Worm (Caenorhabditis elegans): ENCODE data around the gene R04A9.3.

Gene R04A9.3

DNA sequence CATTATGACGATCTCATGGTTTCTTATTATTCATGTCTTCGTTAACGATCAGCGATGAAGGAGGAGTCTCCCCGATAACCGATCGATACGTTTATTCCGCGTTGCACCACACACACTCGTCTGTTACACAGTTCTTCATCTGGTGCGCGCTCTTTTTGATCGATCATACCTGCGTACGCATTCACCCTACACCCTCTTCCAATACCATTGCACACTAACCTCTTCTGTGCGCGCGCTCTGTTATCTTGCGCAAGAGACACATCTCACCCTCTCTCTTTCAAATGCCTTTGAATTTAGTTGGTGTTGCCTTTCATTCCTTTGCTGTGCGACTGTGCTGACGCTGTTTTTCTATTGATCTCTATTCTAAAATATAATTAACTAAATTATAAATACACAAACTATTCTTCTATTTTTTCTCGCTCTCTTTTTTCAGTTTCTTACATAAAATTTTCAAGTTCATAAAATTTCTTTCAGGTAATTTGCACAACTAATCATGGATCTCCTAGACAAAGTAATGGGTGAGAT, 8.6 kb downstream of the R04A9.3 start, which contains the start of gene nrde-3:
nrde-3 (plus strand) TSS at position 475 of the 525 bp plus-strand sequence.
- TF ChIP-seq aptf-3 (GFP tag; IDR thresholded peaks at IDR 0.05) (no peak), nhr-27 (tag; optimal IDR thresholded peaks at IDR 0.05) (no peak), tbx-9 (tag; optimal IDR thresholded peaks at IDR 0.05; ENCODE audit: borderline replicate concordance) (no peak)

DNA sequence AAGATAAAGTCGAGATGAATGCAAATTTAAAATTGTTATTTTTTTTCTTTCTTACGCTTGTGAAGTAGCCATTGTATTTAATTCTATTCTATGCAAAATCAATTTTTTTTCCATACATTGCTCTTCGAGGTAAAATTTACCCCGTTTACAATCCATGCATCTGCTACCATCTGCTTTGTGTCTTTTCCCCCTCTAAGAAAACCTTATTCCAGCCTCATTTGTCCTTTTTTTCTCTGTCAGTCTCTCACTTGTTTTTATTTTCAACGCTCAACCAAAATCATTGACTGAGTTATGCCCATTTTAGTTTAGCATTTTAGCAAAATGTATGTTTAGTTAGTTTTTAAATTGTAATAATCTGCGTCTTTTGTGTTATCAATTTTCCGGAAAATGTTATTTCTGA, 10.5 kb downstream of the R04A9.3 start:
- TF ChIP-seq fkh-3 (tag; optimal IDR thresholded peaks at IDR 0.05) (no peak), hlh-12 (tag; optimal IDR thresholded peaks at IDR 0.05) (no peak), sptf-2 (GFP tag; optimal IDR thresholded peaks at IDR 0.05) (no peak), somi-1 (GFP tag; optimal IDR thresholded peaks at IDR 0.05) (no peak), aptf-2 (GFP tag; conservative IDR thresholded peaks at IDR 0.05) (no peak), ztf-28 (GFP tag; IDR thresholded peaks at IDR 0.05) (no peak), Y53F4B.3 (GFP tag; IDR thresholded peaks at IDR 0.05) (no peak)

DNA sequence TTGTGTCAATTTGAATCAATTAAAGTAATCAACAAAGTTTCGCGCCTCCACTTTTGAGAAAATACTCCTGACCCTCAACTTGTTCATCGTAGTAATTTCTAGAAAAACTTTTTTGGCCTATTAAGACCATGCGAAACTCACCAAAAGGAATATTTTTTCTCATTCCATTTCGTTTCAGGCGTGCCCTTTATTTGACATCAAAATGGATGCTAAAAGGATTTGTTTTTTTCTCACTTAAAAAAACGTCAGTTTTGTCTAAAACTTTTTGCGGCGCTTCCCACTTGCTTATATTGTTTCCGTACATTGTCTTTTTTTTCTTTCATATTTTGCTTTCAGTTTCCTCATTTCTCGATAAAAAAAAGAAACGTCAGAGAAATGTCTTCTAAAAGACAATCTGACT, 19.9 kb downstream of the R04A9.3 start, which contains the start of gene C04E7.5:
C04E7.5 (plus strand) TSS at position 301 of the 400 bp plus-strand sequence.
- TF ChIP-seq zfh-2 (GFP tag; conservative IDR thresholded peaks at IDR 0.05) (no peak), aptf-3 (GFP tag; IDR thresholded peaks at IDR 0.05) (no peak), hsf-1 (GFP tag; IDR thresholded peaks at IDR 0.05) (no peak), madf-3 (GFP tag; IDR thresholded peaks at IDR 0.05) (no peak)

DNA sequence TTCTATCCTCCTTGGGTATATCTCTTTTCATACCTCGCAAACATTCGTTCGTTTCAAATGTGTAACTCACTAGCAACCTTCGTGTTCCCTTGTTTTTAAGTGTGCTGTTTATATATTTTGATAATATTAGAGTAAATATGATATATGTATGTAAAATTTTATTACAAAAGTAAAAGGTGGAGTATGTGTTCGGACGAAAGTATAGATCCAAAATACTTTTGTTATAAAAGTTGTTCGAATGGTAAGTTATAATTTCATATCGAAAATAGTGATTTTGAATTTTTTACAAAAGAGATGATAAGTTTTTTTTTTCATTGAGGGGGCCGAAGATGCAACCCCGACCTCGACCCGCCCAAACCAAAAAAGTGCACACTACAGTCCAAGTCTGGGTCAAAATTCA, 22.6 kb downstream of the R04A9.3 start, which contains the start of gene C04E7.1:
C04E7.1 (plus strand) TSS at position 301 of the 400 bp plus-strand sequence.
- no peak for TF ChIP-seq lag-1 (GFP tag; IDR thresholded peaks at IDR 0.05)

DNA sequence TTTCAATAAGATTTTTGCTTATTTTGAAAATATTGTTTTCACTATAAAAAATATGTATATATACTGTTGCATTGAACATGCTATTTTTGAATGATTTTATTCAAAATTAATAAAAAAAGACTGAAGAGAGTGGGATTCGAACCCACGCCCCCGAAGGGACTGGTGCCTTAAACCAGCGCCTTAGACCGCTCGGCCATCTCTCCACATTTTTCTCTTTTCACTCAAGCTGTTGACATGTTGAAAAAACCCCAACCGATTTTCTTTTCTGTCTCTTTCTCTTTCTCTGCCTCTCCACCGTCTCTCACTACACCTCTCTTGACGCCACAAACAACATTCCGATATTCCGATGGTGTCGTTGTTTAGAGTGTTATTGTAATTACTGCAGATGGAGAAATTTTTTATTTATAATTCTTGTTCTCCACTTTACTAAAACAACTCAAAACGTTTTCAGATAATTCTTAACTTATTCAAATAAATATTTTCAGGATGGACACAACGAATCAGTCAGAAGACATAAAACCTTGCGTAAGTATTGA, 27.2 kb downstream of the R04A9.3 start, which contains the start of gene sor-3:
sor-3 (plus strand) TSS at position 486 of the 536 bp plus-strand sequence.
- no peak for TF ChIP-seq aptf-2 (GFP tag; conservative IDR thresholded peaks at IDR 0.05)
- no peak for TF ChIP-seq akir-1 (GFP tag; optimal IDR thresholded peaks at IDR 0.05)
- peak; percentile 76 for TF ChIP-seq rcor-1 (GFP tag; IDR thresholded peaks at IDR 0.05)
- TF ChIP-seq atf-7 (tag; optimal IDR thresholded peaks at IDR 0.05), result no peak
- TF ChIP-seq madf-3 (GFP tag; IDR thresholded peaks at IDR 0.05), result no peak
- TF ChIP-seq F23B12.7 (tag; optimal IDR thresholded peaks at IDR 0.05; ENCODE audit: insufficient read depth), result peak; percentile 94
- no peak for TF ChIP-seq F37B4.10 (GFP tag; IDR thresholded peaks at IDR 0.05)
- TF ChIP-seq lir-1 (GFP tag; conservative IDR thresholded peaks at IDR 0.05), result peak; percentile 68
- peak; percentile 39 for TF ChIP-seq ztf-26 (tag; optimal IDR thresholded peaks at IDR 0.05)
- 0 out of 2 replicates have a peak, but pooled peaks have one; percentile 38 for TF ChIP-seq ceh-40 (GFP tag; IDR thresholded peaks at IDR 0.05)
- peak; percentile 66 for TF ChIP-seq mes-4 (tag; optimal IDR thresholded peaks at IDR 0.05)
- peak; percentile 65 for TF ChIP-seq bed-2 (GFP tag; IDR thresholded peaks at IDR 0.05)
- peak; percentile 91 for TF ChIP-seq lin-40 (tag; optimal IDR thresholded peaks at IDR 0.05)
- 0 out of 2 replicates have a peak, but pooled peaks have one; percentile 35 for TF ChIP-seq ztf-28 (GFP tag; IDR thresholded peaks at IDR 0.05)
- TF ChIP-seq F57A8.1 (GFP tag; optimal IDR thresholded peaks at IDR 0.05), result no peak
- no peak for TF ChIP-seq ceh-91 (GFP tag; IDR thresholded peaks at IDR 0.05)
- TF ChIP-seq tlf-1 (GFP tag; optimal IDR thresholded peaks at IDR 0.05), result no peak
- peak; percentile 49 for TF ChIP-seq T07F8.4 (tag; optimal IDR thresholded peaks at IDR 0.05)
- TF ChIP-seq ztf-6 (GFP tag; IDR thresholded peaks at IDR 0.05), result peak; percentile 24; the same call in 1 of the 2 replicates
- TF ChIP-seq lin-54 (GFP tag; optimal IDR thresholded peaks at IDR 0.05), result no peak
- no peak for TF ChIP-seq efl-1 (GFP tag; optimal IDR thresholded peaks at IDR 0.05)
- TF ChIP-seq F22D6.2 (tag; optimal IDR thresholded peaks at IDR 0.05), result peak; percentile 61
- TF ChIP-seq athp-1 (tag; optimal IDR thresholded peaks at IDR 0.05), result peak; percentile 26
- peak; percentile 85 for TF ChIP-seq mxl-1 (tag; optimal IDR thresholded peaks at IDR 0.05)
- 0 out of 2 replicates have a peak, but pooled peaks have one; percentile 22 for TF ChIP-seq egl-18 (GFP tag; IDR thresholded peaks at IDR 0.05)
- TF ChIP-seq hmg-1.2 (GFP tag; IDR thresholded peaks at IDR 0.05), result peak; percentile 87
- TF ChIP-seq unc-62 (GFP tag; optimal IDR thresholded peaks at IDR 0.05), result no peak
- no peak for TF ChIP-seq ceh-100 (GFP tag; IDR thresholded peaks at IDR 0.05)
- TF ChIP-seq Y79H2A.3 (GFP tag; conservative IDR thresholded peaks at IDR 0.05), result no peak
- peak; percentile 64 for TF ChIP-seq chd-7 (tag; optimal IDR thresholded peaks at IDR 0.05)
- no peak for TF ChIP-seq tbx-9 (tag; optimal IDR thresholded peaks at IDR 0.05; ENCODE audit: borderline replicate concordance)
